Fruit fly (Drosophila melanogaster) whole organism, prepupa: Measurements from ENCODE around the gene Fip1.

Experiments
- CG8319 ChIP-seq: fragments of 200-800 bp; sonication (Bioruptor generic); optimal IDR thresholded peaks from 3 replicates; lab custom pipeline; 2016; ENCODE audit warnings: missing biosample characterization, missing genetic modification characterization
- Sox102F ChIP-seq: fragments of 200-800 bp; sonication (Bioruptor generic); optimal IDR thresholded peaks from 2 replicates; lab custom pipeline; 2016; ENCODE audit warnings: missing biosample characterization, mild to moderate bottlenecking, missing genetic modification characterization

dm6 chr3R:4470695-4471046, 14.1 kb upstream of the Fip1 start:
- no peak for TF ChIP-seq Sox102F
- no peak for TF ChIP-seq CG8319
